Fruit fly (Drosophila melanogaster) whole organism, embryonic: Measurements from ENCODE around the gene Arpc2.

Experiments used
- CG10979 ChIP-seq: fragments of 200-800 bp; sonication (Bioruptor generic); optimal IDR thresholded peaks from 2 replicates; lab custom pipeline; 2018; ENCODE audit warnings: missing biosample characterization, mild to moderate bottlenecking, missing genetic modification characterization, moderate library complexity
- CG11696 ChIP-seq: fragments of 200-800 bp; sonication (Bioruptor generic); IDR thresholded peaks from 2 replicates; pipeline ENCODE4 v1.3.6; 2022; ENCODE audit warnings: missing biosample characterization, missing genetic modification characterization
- Hr51 ChIP-seq, 2 experiments: fragments of 200-800 bp; sonication (Bioruptor generic); optimal IDR thresholded peaks; 2 replicates in 1 of 2; 3 replicates in 1 of 2; lab custom pipeline; 2016 to 2018; ENCODE audit warnings: missing biosample characterization in 2 of 2, missing genetic modification characterization in 2 of 2, mild to moderate bottlenecking in 1 of 2, moderate library complexity in 1 of 2
- cg ChIP-seq: fragments of 200-800 bp; sonication (Bioruptor generic); optimal IDR thresholded peaks from 3 replicates; lab custom pipeline; 2019; ENCODE audit warnings: missing biosample characterization, mild to moderate bottlenecking, missing genetic modification characterization, moderate library complexity
- row ChIP-seq: fragments of 200-800 bp; sonication (Bioruptor generic); IDR thresholded peaks from 3 replicates; pipeline ENCODE4 v1.3.6; 2022; ENCODE audit warnings: missing biosample characterization, missing genetic modification characterization

DNA sequence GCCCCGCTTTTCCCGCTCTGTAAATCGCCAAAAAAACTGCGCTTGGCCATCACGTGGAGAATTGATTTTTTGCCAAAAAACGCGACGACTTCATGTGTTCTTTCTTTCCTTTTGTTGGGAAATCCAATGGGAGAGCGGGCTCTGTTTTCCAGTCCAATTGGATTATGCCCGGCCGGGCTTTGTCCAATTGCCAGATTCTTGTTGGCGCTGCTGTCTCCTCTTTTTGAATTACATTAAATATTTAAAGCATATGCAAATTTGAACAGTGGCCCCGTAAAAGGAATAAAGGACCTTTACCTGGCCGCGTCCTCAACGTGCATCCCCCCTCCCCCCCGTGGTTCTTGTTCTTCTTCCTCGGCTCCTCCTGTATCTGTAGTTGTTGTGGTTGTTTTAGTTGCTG, 12.6 kb downstream of the Arpc2 start:
- no peak for TF ChIP-seq cg (GFP tag; lab: Kevin White, UChicago)
- TF ChIP-seq row (GFP tag; lab: Robert Waterston, UW): no peak
- TF ChIP-seq Hr51 (GFP tag; optimal IDR thresholded peaks at IDR 0.05; lab: Kevin White, UChicago): no peak
- no peak for TF ChIP-seq CG10979
- no peak; the same call in 1 of the 2 replicates for TF ChIP-seq CG11696 (GFP tag; lab: Robert Waterston, UW)
